Worm (Caenorhabditis elegans): ENCODE data around the gene lea-1.

Gene lea-1

ce11 chrV:10042254-10042653 is 30.5 kb downstream of the lea-1 start (continued):
- TF ChIP-seq lir-3 (tag; optimal IDR thresholded peaks at IDR 0.05) (no peak), spr-3 (GFP tag; optimal IDR thresholded peaks at IDR 0.05) (peak; percentile 49), aha-1 (tag) (peak; percentile 97), snpc-4 (tag; optimal IDR thresholded peaks at IDR 0.05) (no peak), dpl-1 (GFP tag; optimal IDR thresholded peaks at IDR 0.05) (peak; percentile 49), tra-1 (GFP tag; IDR thresholded peaks at IDR 0.05) (no peak), zip-2 (tag; optimal IDR thresholded peaks at IDR 0.05) (no peak), ceh-28 (tag; optimal IDR thresholded peaks at IDR 0.05) (peak; percentile 33), arid-1 (GFP tag; conservative IDR thresholded peaks at IDR 0.05) (peak; percentile 42; the same call in 1 of the 2 replicates), rbr-2 (tag; optimal IDR thresholded peaks at IDR 0.05) (peak; percentile 51), mdt-29 (GFP tag; IDR thresholded peaks at IDR 0.05) (no peak), dmd-9 (GFP tag; IDR thresholded peaks at IDR 0.05) (no peak), tag-97 (GFP tag; IDR thresholded peaks at IDR 0.05) (no peak), F49E8.2 (tag; optimal IDR thresholded peaks at IDR 0.05; ENCODE audit: borderline replicate concordance) (no peak), zfp-2 (tag; optimal IDR thresholded peaks at IDR 0.05) (no peak), duxl-1 (tag; optimal IDR thresholded peaks at IDR 0.05; ENCODE audit: poor library complexity) (peak; percentile 31), dmd-6 (GFP tag; IDR thresholded peaks at IDR 0.05) (peak; percentile 61), F10B5.3 (tag; optimal IDR thresholded peaks at IDR 0.05) (no peak), zip-11 (GFP tag; IDR thresholded peaks at IDR 0.05) (no peak)

- no peak for TF ChIP-seq zfp-2 (tag; optimal IDR thresholded peaks at IDR 0.05)
- no peak for TF ChIP-seq F10B5.3 (tag; optimal IDR thresholded peaks at IDR 0.05)
- TF ChIP-seq dmd-8 (GFP tag; IDR thresholded peaks at IDR 0.05), result no peak
- peak; percentile 3 for TF ChIP-seq gei-8 (GFP tag; optimal IDR thresholded peaks at IDR 0.05)
- TF ChIP-seq F44E2.7 (GFP tag; IDR thresholded peaks at IDR 0.05), result no peak
- no peak for TF ChIP-seq fos-1 (tag; optimal IDR thresholded peaks at IDR 0.05)
- no peak for TF ChIP-seq dpl-1 (GFP tag; optimal IDR thresholded peaks at IDR 0.05)
- TF ChIP-seq lin-1 (GFP tag; IDR thresholded peaks at IDR 0.05), result no peak
- no peak for TF ChIP-seq daf-8 (GFP tag; IDR thresholded peaks at IDR 0.05)
- TF ChIP-seq daf-16 (GFP tag; optimal IDR thresholded peaks at IDR 0.05), result peak in 1 of 2 experiments; percentile 12
- no peak for TF ChIP-seq daf-16 (tag; optimal IDR thresholded peaks at IDR 0.05)
- TF ChIP-seq snpc-4 (tag; optimal IDR thresholded peaks at IDR 0.05), result no peak
- TF ChIP-seq saeg-2 (GFP tag; IDR thresholded peaks at IDR 0.05), result no peak
- peak; percentile 39 for TF ChIP-seq rbr-2 (tag; optimal IDR thresholded peaks at IDR 0.05)
- TF ChIP-seq zip-2 (tag; optimal IDR thresholded peaks at IDR 0.05), result no peak
- TF ChIP-seq set-16 (GFP tag; IDR thresholded peaks at IDR 0.05), result 0 out of 2 replicates have a peak, but pooled peaks have one; percentile 11
- TF ChIP-seq sdz-12 (GFP tag; optimal IDR thresholded peaks at IDR 0.05), result no peak
- no peak for TF ChIP-seq egl-27 (tag; optimal IDR thresholded peaks at IDR 0.05)
- TF ChIP-seq aha-1 (tag), result no peak
- peak; percentile 67 for TF ChIP-seq dve-1 (tag; optimal IDR thresholded peaks at IDR 0.05; ENCODE audit: insufficient read depth)
- no peak for TF ChIP-seq lin-38 (GFP tag; IDR thresholded peaks at IDR 0.05)
- no peak for TF ChIP-seq zfp-3 (GFP tag; conservative IDR thresholded peaks at IDR 0.05)
- no peak for TF ChIP-seq Y105C5A.15 (GFP tag; IDR thresholded peaks at IDR 0.05)
- TF ChIP-seq F49E8.2 (tag; optimal IDR thresholded peaks at IDR 0.05; ENCODE audit: borderline replicate concordance), result no peak
- TF ChIP-seq hlh-11 (tag; optimal IDR thresholded peaks at IDR 0.05), result peak; percentile 81
- no peak for TF ChIP-seq php-3 (GFP tag; IDR thresholded peaks at IDR 0.05)
- TF ChIP-seq lin-15B (tag; optimal IDR thresholded peaks at IDR 0.05), result no peak
- no peak for TF ChIP-seq ces-1 (GFP tag; optimal IDR thresholded peaks at IDR 0.05)
- TF ChIP-seq mdl-1 (tag; optimal IDR thresholded peaks at IDR 0.05), result peak in 1 of 2 experiments; percentile 88
- TF ChIP-seq nhr-41 (GFP tag; IDR thresholded peaks at IDR 0.05), result no peak
- peak; percentile 51 for TF ChIP-seq mes-2 (tag; optimal IDR thresholded peaks at IDR 0.05; ENCODE audit: poor library complexity, severe bottlenecking)
- TF ChIP-seq ZK546.5 (tag; optimal IDR thresholded peaks at IDR 0.05), result no peak
- TF ChIP-seq madf-9 (GFP tag; conservative IDR thresholded peaks at IDR 0.05), result no peak
- no peak for TF ChIP-seq pqm-1 (tag; optimal IDR thresholded peaks at IDR 0.05)
- TF ChIP-seq aly-2 (tag; optimal IDR thresholded peaks at IDR 0.05), result no peak
- peak; percentile 69 for TF ChIP-seq nhr-28 (tag; optimal IDR thresholded peaks at IDR 0.05)
- no peak for TF ChIP-seq ceh-20 (GFP tag; IDR thresholded peaks at IDR 0.05)
- TF ChIP-seq Y5F2A.4 (GFP tag; optimal IDR thresholded peaks at IDR 0.05), result no peak
Measured at ce11 chrV:10043234-10043796, 31.6 kb downstream of the lea-1 start, which contains the start of gene T06E8.8. TSS of gene T06E8.8 (plus strand) at chrV:10043746.

Data from whole organism, L4 larva.